Fruit fly (Drosophila melanogaster) whole organism: ENCODE results near the gene CG46244.

ENCODE experiments used
- CG8478 ChIP-seq: fragments of >200 bp; optimal IDR thresholded peaks from 2 replicates; lab custom pipeline; 2018; ENCODE audit warnings: inconsistent platforms
- Dll ChIP-seq: fragments of >200 bp; optimal IDR thresholded peaks from 2 replicates; lab custom pipeline; 2017
- EcR ChIP-seq, 2 experiments: fragments of >200 bp; optimal IDR thresholded peaks; 2 replicates each; lab custom pipeline; 2017; ENCODE audit warnings: missing biosample characterization in 2 of 2, missing genetic modification characterization in 2 of 2, missing genetic modification reagents in 2 of 2
- pan ChIP-seq: fragments of >200 bp; optimal IDR thresholded peaks from 2 replicates; lab custom pipeline; 2017
- psq ChIP-seq: fragments of >200 bp; optimal IDR thresholded peaks from 2 replicates; lab custom pipeline; 2017
- usp ChIP-seq: fragments of >200 bp; optimal IDR thresholded peaks from 2 replicates; lab custom pipeline; 2017; ENCODE audit warnings: missing biosample characterization, missing genetic modification characterization, mixed read lengths

Gene CG46244

DNA sequence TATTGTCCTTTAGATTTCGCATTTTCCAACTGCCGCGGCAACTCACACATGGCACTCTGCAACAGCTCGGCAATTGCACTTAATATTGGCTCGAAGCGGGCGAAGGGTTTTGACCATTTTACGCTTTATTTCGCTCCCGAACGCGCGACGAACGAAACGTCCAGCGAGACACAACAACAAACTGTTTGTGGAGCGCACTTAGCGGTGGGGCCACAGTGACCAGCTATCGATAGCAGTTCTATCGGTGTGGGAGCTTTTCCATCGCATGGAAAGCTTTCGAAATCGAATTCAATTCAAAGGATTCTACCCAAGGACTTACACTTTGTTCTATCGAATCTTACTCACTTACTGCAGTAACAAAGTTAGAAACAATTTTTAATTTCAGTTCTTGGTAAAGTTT lies 150.3 kb downstream of the CG46244 start, which contains the start of gene CG10631:
Gene CG10631, minus strand, starts transcription at position 189 of the 400 bp plus-strand sequence.
- no peak for TF ChIP-seq CG8478 (lab: Kevin White, UChicago)
- TF ChIP-seq Dll (lab: Kevin White, UChicago), result no peak
- no peak for TF ChIP-seq EcR (GFP tag; optimal IDR thresholded peaks at IDR 0.05; lab: Kevin White, UChicago)
- no peak for TF ChIP-seq psq (lab: Kevin White, UChicago)
- no peak for TF ChIP-seq pan
- TF ChIP-seq usp, result no peak

DNA sequence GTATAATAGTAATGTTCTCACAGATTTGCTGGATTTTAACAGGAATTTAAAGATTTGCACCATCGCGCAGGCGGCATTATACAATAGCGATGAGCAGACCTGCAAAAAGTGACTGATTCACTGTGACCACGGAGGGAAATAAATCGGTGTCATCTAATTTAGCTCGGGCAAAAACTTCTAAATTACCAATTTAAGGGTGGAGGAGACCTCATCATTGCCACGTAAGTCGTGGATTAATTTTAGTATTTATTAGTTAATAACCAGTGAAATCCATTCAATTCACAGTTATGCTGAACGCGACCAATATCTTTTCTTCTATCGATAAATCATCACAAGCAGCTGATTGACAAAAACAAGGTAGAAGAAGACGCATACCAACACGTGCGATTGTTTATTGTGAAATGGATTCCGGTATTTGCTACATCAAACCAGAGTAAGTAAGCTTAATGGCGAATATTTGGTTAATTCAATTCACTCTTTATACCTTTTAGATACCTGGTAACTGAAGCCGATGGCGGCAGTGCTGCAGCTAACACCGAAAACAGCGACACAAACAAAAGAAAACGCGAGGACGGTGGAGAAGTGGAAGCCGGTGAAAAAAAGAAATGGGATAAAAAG lies 152.3 kb downstream of the CG46244 start, which contains the start of the genes CG10628 and Dus3:
Gene CG10628, minus strand, starts transcription at position 105 of the 618 bp plus-strand sequence.
Gene Dus3, plus strand, starts transcription at position 369 of the 618 bp plus-strand sequence.
- no peak for TF ChIP-seq psq (lab: Kevin White, UChicago)

DNA sequence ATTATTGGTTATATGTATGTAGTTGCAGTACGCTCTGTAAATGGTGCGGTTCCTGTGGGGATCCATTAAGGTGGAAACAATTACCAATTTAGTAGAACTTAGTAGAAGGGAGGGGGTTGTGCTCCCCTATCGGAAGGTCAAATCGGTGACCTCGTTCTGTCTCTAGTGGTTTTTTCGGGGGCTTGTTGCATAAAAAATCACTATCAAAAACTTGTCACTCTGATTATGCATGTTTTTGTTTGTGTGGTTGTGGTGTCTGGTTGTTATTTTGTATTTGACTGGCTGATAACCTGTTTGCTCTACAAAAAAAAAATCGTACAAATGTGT lies 157.0 kb downstream of the CG46244 start:
- TF ChIP-seq psq (lab: Kevin White, UChicago) (no peak), pan (no peak), Dll (lab: Kevin White, UChicago) (no peak), CG8478 (lab: Kevin White, UChicago) (no peak), usp (no peak), EcR (GFP tag; optimal IDR thresholded peaks at IDR 0.05; lab: Kevin White, UChicago) (no peak)

DNA sequence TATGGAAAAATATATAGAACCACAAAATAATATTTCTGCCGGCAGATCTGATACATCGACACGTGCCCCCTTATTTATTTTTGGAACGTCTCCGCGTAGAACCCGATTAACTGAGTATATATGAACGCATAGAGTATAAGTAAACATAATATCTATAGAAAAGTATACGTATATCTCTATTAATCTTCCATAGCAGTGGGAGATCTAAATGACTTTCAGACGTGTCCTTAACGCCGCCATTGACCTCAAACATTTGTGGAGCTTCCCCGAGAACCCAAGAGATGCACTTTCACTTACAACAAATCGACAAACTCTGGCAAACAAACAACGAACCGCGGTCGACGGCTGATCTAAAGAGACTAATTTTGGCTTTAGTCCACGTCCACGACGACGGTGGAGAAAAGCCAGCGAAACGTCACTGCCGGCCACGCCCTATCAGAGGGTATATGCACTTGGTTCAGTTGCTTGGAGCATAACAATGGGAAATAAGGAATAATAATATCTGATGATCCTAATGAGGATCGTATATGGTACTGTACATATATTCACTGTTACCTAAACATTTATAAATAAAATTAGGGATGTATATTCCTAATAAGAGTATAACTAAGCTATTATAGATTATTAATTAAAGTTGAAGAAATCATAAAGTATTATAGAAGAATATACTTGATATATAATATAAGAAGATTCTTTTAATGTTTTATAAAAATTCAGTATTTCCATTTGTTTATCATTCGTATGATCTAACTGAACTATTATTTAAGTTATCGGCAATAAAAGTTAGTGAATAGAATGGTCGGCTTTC lies 157.6 kb downstream of the CG46244 start, which contains the start of gene fbp:
Gene fbp, minus strand, starts transcription at position 364 of the 808 bp plus-strand sequence.
- no peak for TF ChIP-seq CG8478 (lab: Kevin White, UChicago)

DNA sequence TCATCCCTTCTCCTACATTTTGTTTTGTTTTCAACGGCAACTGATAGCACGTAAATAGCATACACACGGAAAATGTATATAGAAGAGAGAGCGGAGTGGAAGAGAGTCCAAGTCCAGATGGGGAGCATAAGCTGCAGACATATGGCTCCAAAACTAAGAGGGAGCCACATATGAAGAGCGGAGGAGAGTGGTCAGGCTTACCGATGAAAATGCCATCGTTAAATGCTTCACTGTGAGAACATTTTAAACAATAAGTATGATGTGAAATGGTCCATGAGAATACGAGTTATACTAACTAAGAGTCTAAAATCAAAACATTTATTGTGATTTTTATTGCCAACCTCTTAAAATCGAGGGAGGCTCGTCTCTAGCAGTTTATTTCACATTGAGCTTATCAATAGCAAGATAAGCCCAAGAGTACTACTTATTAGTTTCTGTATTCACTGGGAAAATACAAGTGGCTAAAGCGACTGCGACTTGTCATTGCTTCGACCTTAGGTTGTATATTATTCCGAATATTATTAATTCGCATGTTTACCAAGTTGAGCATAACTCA lies 158.3 kb downstream of the CG46244 start:
- no peak for TF ChIP-seq Dll (lab: Kevin White, UChicago)

DNA sequence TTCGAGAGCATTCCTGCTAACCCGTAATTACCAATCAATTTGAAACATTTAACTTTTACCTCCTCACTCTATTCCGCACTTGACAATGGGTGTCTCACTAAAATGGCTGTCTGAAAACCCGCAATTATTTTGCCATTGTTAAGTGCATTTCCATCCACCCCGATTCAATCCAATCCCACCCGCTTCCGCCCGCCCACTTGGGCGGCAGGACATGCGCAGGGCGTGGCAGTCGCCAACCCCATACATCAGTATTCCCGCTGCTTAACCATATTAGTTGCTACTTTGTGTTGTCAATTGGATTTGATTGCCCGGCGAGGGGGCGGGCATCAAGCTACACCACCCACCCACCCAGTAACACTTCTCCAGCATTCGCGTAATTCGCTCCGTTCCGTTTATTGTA lies 159.0 kb downstream of the CG46244 start:
- TF ChIP-seq CG8478 (lab: Kevin White, UChicago) (no peak), pan (no peak), Dll (lab: Kevin White, UChicago) (no peak), usp (no peak), EcR (GFP tag; optimal IDR thresholded peaks at IDR 0.05; lab: Kevin White, UChicago) (no peak), psq (lab: Kevin White, UChicago) (no peak)

DNA sequence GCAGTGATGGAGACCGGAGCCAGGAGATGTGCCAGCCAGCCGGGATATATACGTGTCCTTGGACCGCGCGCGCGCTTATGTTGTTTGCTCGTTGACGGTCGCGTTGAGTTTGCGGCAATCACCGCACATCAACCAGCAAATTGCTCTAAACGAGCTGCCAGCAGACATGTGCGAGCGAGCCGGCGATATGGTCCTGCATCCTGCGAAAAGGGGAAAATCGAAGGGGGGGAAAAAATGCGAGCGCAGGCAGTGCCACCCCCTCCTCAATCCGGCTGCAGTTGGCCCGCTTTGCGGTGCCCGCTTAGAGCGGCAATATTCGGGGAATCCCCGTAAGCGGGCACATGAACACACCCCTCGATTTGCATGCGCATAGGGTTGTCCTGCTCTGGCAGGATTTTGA lies 162.6 kb downstream of the CG46244 start, which contains the start of gene bsh:
Gene bsh, minus strand, starts transcription at position 101 of the 400 bp plus-strand sequence.
- TF ChIP-seq CG8478 (lab: Kevin White, UChicago) (no peak), psq (lab: Kevin White, UChicago) (no peak), pan (no peak), EcR (GFP tag; optimal IDR thresholded peaks at IDR 0.05; lab: Kevin White, UChicago) (no peak), usp (no peak), Dll (lab: Kevin White, UChicago) (no peak)

DNA sequence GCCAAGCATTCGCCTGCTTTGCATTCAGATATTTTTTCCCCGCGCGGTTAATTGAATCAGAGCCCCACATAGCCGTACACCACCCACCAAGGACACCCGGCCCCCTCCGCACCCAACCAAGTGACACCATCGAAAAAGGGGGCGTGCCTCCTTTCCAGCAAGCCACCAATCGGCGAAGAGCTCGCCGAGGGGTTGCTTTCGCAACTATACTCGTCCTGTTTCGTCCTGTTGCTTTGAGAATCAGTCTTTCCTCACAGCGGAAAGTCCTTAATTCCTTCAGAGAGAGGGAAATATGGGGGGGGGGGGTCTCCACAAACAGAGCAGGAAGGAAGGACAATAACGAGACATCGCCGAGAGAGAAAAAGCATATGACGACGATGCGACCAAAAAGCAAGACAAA lies 163.3 kb downstream of the CG46244 start:
- no peak for TF ChIP-seq CG8478 (lab: Kevin White, UChicago)
- TF ChIP-seq pan, result no peak
- no peak for TF ChIP-seq usp
- TF ChIP-seq EcR (GFP tag; optimal IDR thresholded peaks at IDR 0.05; lab: Kevin White, UChicago), result no peak
- TF ChIP-seq psq (lab: Kevin White, UChicago), result no peak
- no peak for TF ChIP-seq Dll (lab: Kevin White, UChicago)

DNA sequence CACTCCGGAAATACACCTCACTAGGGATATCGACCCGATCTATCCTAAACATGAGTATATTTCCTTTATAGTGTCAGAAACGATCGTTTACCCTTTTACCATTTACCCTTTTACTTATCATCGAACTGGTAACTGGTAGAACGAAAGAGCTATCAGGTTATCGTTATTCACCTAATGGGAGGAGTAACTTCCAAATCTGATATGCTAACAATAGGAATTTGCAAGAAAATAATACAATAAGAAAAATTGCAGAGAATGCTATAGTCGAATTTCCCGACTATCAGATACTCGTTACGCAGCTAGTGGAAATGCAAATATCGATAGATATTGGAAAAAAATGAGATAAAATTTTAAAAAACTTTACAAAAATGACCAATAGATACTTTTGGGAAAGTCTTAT lies 167.9 kb downstream of the CG46244 start:
- TF ChIP-seq usp (no peak), pan (no peak), EcR (GFP tag; optimal IDR thresholded peaks at IDR 0.05; lab: Kevin White, UChicago) (no peak), Dll (lab: Kevin White, UChicago) (no peak), psq (lab: Kevin White, UChicago) (no peak), CG8478 (lab: Kevin White, UChicago) (no peak)
